Worm (Caenorhabditis elegans): Measurements from ENCODE around the gene Y72A10A.1.

Gene Y72A10A.1

ce11 chrX:6090779-6091178 lies 47.4 kb downstream of the Y72A10A.1 start:
- TF ChIP-seq mls-2 (tag; optimal IDR thresholded peaks at IDR 0.05) = no peak
- TF ChIP-seq ceh-43 (GFP tag; optimal IDR thresholded peaks at IDR 0.05) = no peak
- TF ChIP-seq unc-120 (tag; optimal IDR thresholded peaks at IDR 0.05; ENCODE audit: poor library complexity, severe bottlenecking) = no peak
- TF ChIP-seq elt-1 (tag; optimal IDR thresholded peaks at IDR 0.05; ENCODE audit: borderline replicate concordance, insufficient read depth) = no peak
- no peak for TF ChIP-seq mep-1 (tag; optimal IDR thresholded peaks at IDR 0.05)
- no peak for TF ChIP-seq sptf-1 (tag; optimal IDR thresholded peaks at IDR 0.05)
- TF ChIP-seq lsy-2 (tag; optimal IDR thresholded peaks at IDR 0.05) = no peak
- no peak for TF ChIP-seq blmp-1 (tag; optimal IDR thresholded peaks at IDR 0.05)
- no peak for TF ChIP-seq pha-4 (tag; optimal IDR thresholded peaks at IDR 0.05)
- no peak for TF ChIP-seq lin-32 (GFP tag; optimal IDR thresholded peaks at IDR 0.05)
- TF ChIP-seq ceh-39 (tag; optimal IDR thresholded peaks at IDR 0.05) = no peak
- TF ChIP-seq cnd-1 (tag; optimal IDR thresholded peaks at IDR 0.05) = no peak
- TF ChIP-seq nhr-12 (tag; optimal IDR thresholded peaks at IDR 0.05) = no peak
- no peak for TF ChIP-seq nhr-28 (tag; optimal IDR thresholded peaks at IDR 0.05)
- no peak for TF ChIP-seq hlh-1 (tag; optimal IDR thresholded peaks at IDR 0.05)
- TF ChIP-seq ceh-83 (GFP tag; optimal IDR thresholded peaks at IDR 0.05) = no peak

ce11 chrX:6088718-6089117 lies 49.4 kb downstream of the Y72A10A.1 start:
- TF ChIP-seq ces-1 (GFP tag; optimal IDR thresholded peaks at IDR 0.05) (no peak), cnd-1 (tag; optimal IDR thresholded peaks at IDR 0.05) (no peak), pha-4 (tag; optimal IDR thresholded peaks at IDR 0.05) (no peak), zip-8 (tag; optimal IDR thresholded peaks at IDR 0.05) (no peak), snpc-4 (tag; optimal IDR thresholded peaks at IDR 0.05) (no peak), sem-2 (GFP tag; optimal IDR thresholded peaks at IDR 0.05) (no peak), drap-1 (GFP tag; optimal IDR thresholded peaks at IDR 0.05) (no peak), M03D4.4 (tag; optimal IDR thresholded peaks at IDR 0.05) (no peak), ztf-11 (tag; optimal IDR thresholded peaks at IDR 0.05) (no peak), unc-120 (tag; optimal IDR thresholded peaks at IDR 0.05; ENCODE audit: poor library complexity, severe bottlenecking) (no peak), hlh-1 (tag; optimal IDR thresholded peaks at IDR 0.05) (no peak)

ce11 chrX:6087676-6088075 lies 50.5 kb downstream of the Y72A10A.1 start, which contains the start of gene C45B2.8:
Gene C45B2.8, plus strand, starts transcription at chrX:6087976.
- TF ChIP-seq elt-3 (tag; optimal IDR thresholded peaks at IDR 0.05) (no peak), ham-2 (GFP tag; optimal IDR thresholded peaks at IDR 0.05) (no peak), flh-1 (GFP tag; optimal IDR thresholded peaks at IDR 0.05) (no peak), lsy-2 (tag; optimal IDR thresholded peaks at IDR 0.05) (no peak), ces-1 (GFP tag; optimal IDR thresholded peaks at IDR 0.05) (no peak), sem-2 (GFP tag; optimal IDR thresholded peaks at IDR 0.05) (no peak)

- TF ChIP-seq nhr-2 (tag; optimal IDR thresholded peaks at IDR 0.05) (no peak), mls-2 (tag; optimal IDR thresholded peaks at IDR 0.05) (no peak), ceh-83 (GFP tag; optimal IDR thresholded peaks at IDR 0.05) (no peak), unc-62 (GFP tag; optimal IDR thresholded peaks at IDR 0.05) (no peak), nhr-28 (tag; optimal IDR thresholded peaks at IDR 0.05) (no peak), lsy-2 (tag; optimal IDR thresholded peaks at IDR 0.05) (no peak), lin-32 (GFP tag; optimal IDR thresholded peaks at IDR 0.05) (no peak), nhr-76 (tag; optimal IDR thresholded peaks at IDR 0.05) (no peak), mab-5 (tag; optimal IDR thresholded peaks at IDR 0.05) (no peak), elt-3 (tag; optimal IDR thresholded peaks at IDR 0.05) (no peak), flh-1 (GFP tag; optimal IDR thresholded peaks at IDR 0.05) (no peak), drap-1 (GFP tag; optimal IDR thresholded peaks at IDR 0.05) (no peak), zip-8 (tag; optimal IDR thresholded peaks at IDR 0.05) (no peak), sem-2 (GFP tag; optimal IDR thresholded peaks at IDR 0.05) (no peak)
Observed at ce11 chrX:6085824-6086223, 52.3 kb downstream of the Y72A10A.1 start, which contains the start of gene C45B2.1. Gene C45B2.1, plus strand, starts transcription at chrX:6086124.

ce11 chrX:6084439-6084838 lies 53.7 kb downstream of the Y72A10A.1 start, which contains the start of gene C45B2.2:
Gene C45B2.2, plus strand, starts transcription at chrX:6084739.
- TF ChIP-seq pha-4 (tag; optimal IDR thresholded peaks at IDR 0.05) (no peak), ces-1 (GFP tag; optimal IDR thresholded peaks at IDR 0.05) (no peak), elt-3 (tag; optimal IDR thresholded peaks at IDR 0.05) (no peak), nhr-12 (tag; optimal IDR thresholded peaks at IDR 0.05) (no peak), unc-39 (tag; optimal IDR thresholded peaks at IDR 0.05) (no peak), cnd-1 (tag; optimal IDR thresholded peaks at IDR 0.05) (no peak), lin-32 (GFP tag; optimal IDR thresholded peaks at IDR 0.05) (no peak), elt-1 (tag; optimal IDR thresholded peaks at IDR 0.05; ENCODE audit: borderline replicate concordance, insufficient read depth) (no peak), unc-62 (GFP tag; optimal IDR thresholded peaks at IDR 0.05) (no peak), ztf-11 (tag; optimal IDR thresholded peaks at IDR 0.05) (no peak), nhr-28 (tag; optimal IDR thresholded peaks at IDR 0.05) (no peak), unc-120 (tag; optimal IDR thresholded peaks at IDR 0.05; ENCODE audit: poor library complexity, severe bottlenecking) (no peak), drap-1 (GFP tag; optimal IDR thresholded peaks at IDR 0.05) (no peak)
